Worm (Caenorhabditis elegans) whole organism, young adult: Measurements from ENCODE around the gene B0024.15.

Experiments
- F10E7.11 ChIP-seq: sonication (generic microtip); optimal IDR thresholded peaks from 2 replicates; lab custom pipeline; 2017; ENCODE audit warnings: mild to moderate bottlenecking, missing genetic modification characterization, moderate library complexity, missing compliant biosample characterization
- F57C9.4 ChIP-seq: sonication (generic microtip); optimal IDR thresholded peaks from 2 replicates; lab custom pipeline; 2017; ENCODE audit warnings: mild to moderate bottlenecking, missing genetic modification characterization, missing compliant biosample characterization
- T07F8.4 ChIP-seq: sonication (generic microtip); optimal IDR thresholded peaks from 2 replicates; lab custom pipeline; 2016; ENCODE audit warnings: mild to moderate bottlenecking, missing genetic modification characterization, moderate library complexity, missing compliant biosample characterization
- Y53G8AR.9 ChIP-seq: fragments of 200-800 bp; sonication (Bioruptor generic); conservative IDR thresholded peaks from 2 replicates; pipeline ENCODE4 v1.3.6; 2022; ENCODE audit warnings: missing genetic modification reagents, missing genetic modification characterization, missing compliant biosample characterization
- ama-1 ChIP-seq, 3 experiments: fragments of 150-350 bp in 1 of 3; sonication (generic microtip) in 2 of 3; optimal IDR thresholded peaks; 2 replicates each; lab custom pipeline; 2014 to 2018; ENCODE audit warnings: missing biosample characterization in 2 of 3, missing genetic modification characterization in 2 of 3, missing genetic modification reagents in 2 of 3
- bed-1 ChIP-seq: fragments of 200-800 bp; sonication (Bioruptor generic); IDR thresholded peaks from 2 replicates; pipeline ENCODE4 v1.3.6; 2022; ENCODE audit warnings: missing genetic modification reagents, missing genetic modification characterization, missing compliant biosample characterization
- ccch-3 ChIP-seq: fragments of 200-800 bp; sonication (Bioruptor generic); optimal IDR thresholded peaks from 2 replicates; lab custom pipeline; 2018; ENCODE audit warnings: mild to moderate bottlenecking, missing genetic modification characterization, missing compliant biosample characterization
- cebp-1 ChIP-seq, 2 experiments: fragments of 200-800 bp in 1 of 2; sonication (Bioruptor generic) in 1 of 2; sonication (generic microtip) in 1 of 2; IDR thresholded peaks in 1 of 2; optimal IDR thresholded peaks in 1 of 2; 2 replicates each; pipeline versions ENCODE4 v1.3.6 to Lab custom; 2017 to 2022; ENCODE audit warnings: missing compliant biosample characterization in 2 of 2, missing genetic modification characterization in 2 of 2, mild to moderate bottlenecking in 1 of 2, missing genetic modification reagents in 1 of 2, moderate library complexity in 1 of 2
- ceh-100 ChIP-seq: fragments of 200-800 bp; sonication (Bioruptor generic); IDR thresholded peaks from 2 replicates; pipeline ENCODE4 v1.3.6; 2022; ENCODE audit warnings: missing genetic modification reagents, missing genetic modification characterization, missing compliant biosample characterization
- ceh-40 ChIP-seq: fragments of 200-800 bp; sonication (Bioruptor generic); IDR thresholded peaks from 2 replicates; pipeline ENCODE4 v1.3.6; 2022; ENCODE audit warnings: missing genetic modification characterization, missing compliant biosample characterization
- ceh-58 ChIP-seq: fragments of 200-800 bp; sonication (Bioruptor generic); IDR thresholded peaks from 2 replicates; pipeline ENCODE4 v1.3.6; 2022; ENCODE audit warnings: missing genetic modification characterization, missing compliant biosample characterization
- ceh-79 ChIP-seq: sonication (generic microtip); optimal IDR thresholded peaks from 2 replicates; lab custom pipeline; 2017; ENCODE audit warnings: mild to moderate bottlenecking, missing genetic modification characterization, missing compliant biosample characterization
- chd-7 ChIP-seq: sonication (generic microtip); optimal IDR thresholded peaks from 2 replicates; lab custom pipeline; 2016; ENCODE audit warnings: mild to moderate bottlenecking, missing genetic modification characterization, moderate library complexity, missing compliant biosample characterization
- dpff-1 ChIP-seq: sonication (generic microtip); optimal IDR thresholded peaks from 2 replicates; lab custom pipeline; 2017; ENCODE audit warnings: mild to moderate bottlenecking, missing genetic modification characterization, missing compliant biosample characterization
- egl-18 ChIP-seq: fragments of 200-800 bp; sonication (Bioruptor generic); IDR thresholded peaks from 2 replicates; pipeline ENCODE4 v1.3.6; 2022; ENCODE audit warnings: missing genetic modification reagents, missing genetic modification characterization, missing compliant biosample characterization
- egrh-3 ChIP-seq: fragments of 200-800 bp; sonication (Bioruptor generic); IDR thresholded peaks from 2 replicates; pipeline ENCODE4 v1.3.6; 2022; ENCODE audit warnings: missing genetic modification reagents, missing genetic modification characterization, missing compliant biosample characterization
- gei-17 ChIP-seq: fragments of 200-800 bp; sonication (Bioruptor generic); optimal IDR thresholded peaks from 2 replicates; lab custom pipeline; 2018; ENCODE audit warnings: mild to moderate bottlenecking, missing genetic modification characterization, missing compliant biosample characterization
- hrde-1 ChIP-seq: sonication (generic microtip); optimal IDR thresholded peaks from 2 replicates; lab custom pipeline; 2016; ENCODE audit warnings: missing genetic modification characterization, mild to moderate bottlenecking, missing compliant biosample characterization, moderate library complexity, missing genotype, missing genetic modification reagents, borderline replicate concordance
- hsf-1 ChIP-seq: fragments of 200-800 bp; sonication (Bioruptor generic); IDR thresholded peaks from 2 replicates; pipeline ENCODE4 v1.3.6; 2022; ENCODE audit warnings: missing genetic modification reagents, missing genetic modification characterization, missing compliant biosample characterization
- let-607 ChIP-seq, 2 experiments: fragments of 200-800 bp in 1 of 2; sonication (Bioruptor generic) in 1 of 2; sonication (generic microtip) in 1 of 2; optimal IDR thresholded peaks; 2 replicates each; lab custom pipeline; 2016 to 2018; ENCODE audit warnings: mild to moderate bottlenecking in 2 of 2, missing compliant biosample characterization in 2 of 2, missing genetic modification characterization in 2 of 2, moderate library complexity in 2 of 2, missing genotype in 1 of 2
- lin-35 ChIP-seq, 3 experiments: fragments of 150-350 bp in 2 of 3; sonication (generic microtip) in 1 of 3; optimal IDR thresholded peaks; 2 replicates each; lab custom pipeline; 2014 to 2018; ENCODE audit warnings: missing biosample characterization in 3 of 3, missing genetic modification characterization in 3 of 3, missing genetic modification reagents in 3 of 3
- lin-40 ChIP-seq: sonication (generic microtip); optimal IDR thresholded peaks from 2 replicates; lab custom pipeline; 2016; ENCODE audit warnings: missing genetic modification characterization, mild to moderate bottlenecking, missing compliant biosample characterization, missing genotype, missing genetic modification reagents
- madf-10 ChIP-seq: sonication (generic microtip); optimal IDR thresholded peaks from 2 replicates; lab custom pipeline; 2016; ENCODE audit warnings: mild to moderate bottlenecking, missing genetic modification characterization, missing compliant biosample characterization
- madf-3 ChIP-seq: fragments of 200-800 bp; sonication (Bioruptor generic); IDR thresholded peaks from 2 replicates; pipeline ENCODE4 v1.3.6; 2022; ENCODE audit warnings: missing genetic modification reagents, missing genetic modification characterization, missing compliant biosample characterization
- madf-8 ChIP-seq: fragments of 200-800 bp; sonication (Bioruptor generic); conservative IDR thresholded peaks from 2 replicates; pipeline ENCODE4 v1.3.6; 2022; ENCODE audit warnings: missing genetic modification reagents, missing genetic modification characterization, missing compliant biosample characterization
- mcd-1 ChIP-seq: fragments of 200-800 bp; sonication (Bioruptor generic); IDR thresholded peaks from 2 replicates; pipeline ENCODE4 v1.3.6; 2022; ENCODE audit warnings: missing genetic modification reagents, missing genetic modification characterization, missing compliant biosample characterization
- mes-4 ChIP-seq: sonication (generic microtip); optimal IDR thresholded peaks from 2 replicates; lab custom pipeline; 2016; ENCODE audit warnings: missing genotype, missing genetic modification characterization, missing compliant biosample characterization
- nhr-80 ChIP-seq: sonication (generic microtip); optimal IDR thresholded peaks from 2 replicates; lab custom pipeline; 2016; ENCODE audit warnings: missing genetic modification characterization, missing compliant biosample characterization
- pha-4 ChIP-seq: fragments of 150-350 bp; sonication (generic microtip); optimal IDR thresholded peaks from 2 replicates; lab custom pipeline; 2014; ENCODE audit warnings: missing biosample characterization, missing genetic modification reagents, missing genetic modification characterization
- rpc-1 ChIP-seq, 2 experiments: fragments of 150-350 bp in 1 of 2; sonication (generic microtip) in 1 of 2; optimal IDR thresholded peaks; 2 replicates each; lab custom pipeline; 2014 to 2018; ENCODE audit warnings: missing biosample characterization in 1 of 2, missing genetic modification characterization in 1 of 2, missing genetic modification reagents in 1 of 2, missing genotype in 1 of 2
- snpc-4 ChIP-seq, 5 experiments: fragments of 150-350 bp in 1 of 5; sonication (generic microtip) in 4 of 5; optimal IDR thresholded peaks; 2 replicates each; lab custom pipeline; 2014 to 2018; ENCODE audit warnings: missing genetic modification characterization in 5 of 5, missing biosample characterization in 3 of 5, antibody characterized with exemption in 2 of 5, mild to moderate bottlenecking in 2 of 5, missing compliant biosample characterization in 2 of 5, missing genotype in 2 of 5, moderate library complexity in 2 of 5, missing genetic modification reagents in 1 of 5
- somi-1 ChIP-seq: fragments of 200-800 bp; sonication (Bioruptor generic); optimal IDR thresholded peaks from 2 replicates; lab custom pipeline; 2018; ENCODE audit warnings: mild to moderate bottlenecking, missing genetic modification characterization, missing compliant biosample characterization
- sptf-2 ChIP-seq: fragments of 200-800 bp; sonication (Bioruptor generic); optimal IDR thresholded peaks from 2 replicates; lab custom pipeline; 2018; ENCODE audit warnings: mild to moderate bottlenecking, missing genetic modification characterization, missing compliant biosample characterization
- tbp1 ChIP-seq: fragments of 200-800 bp; sonication (Bioruptor generic); optimal IDR thresholded peaks from 2 replicates; lab custom pipeline; 2018; ENCODE audit warnings: mild to moderate bottlenecking, missing genetic modification characterization, missing compliant biosample characterization
- tbx-9 ChIP-seq: sonication (generic microtip); optimal IDR thresholded peaks from 2 replicates; lab custom pipeline; 2016; ENCODE audit warnings: borderline replicate concordance, missing genetic modification characterization, inconsistent platforms, missing compliant biosample characterization
- unc-62 ChIP-seq: fragments of 150-350 bp; optimal IDR thresholded peaks from 2 replicates; lab custom pipeline; 2014; ENCODE audit warnings: missing biosample characterization, missing genetic modification reagents, missing genetic modification characterization
- xnd-1 ChIP-seq: sonication (generic microtip); optimal IDR thresholded peaks from 2 replicates; lab custom pipeline; 2016; ENCODE audit warnings: missing genotype, missing genetic modification reagents, missing genetic modification characterization, missing compliant biosample characterization
- ztf-18 ChIP-seq: sonication (generic microtip); optimal IDR thresholded peaks from 2 replicates; lab custom pipeline; 2016; ENCODE audit warnings: missing genotype, mild to moderate bottlenecking, missing genetic modification characterization, missing compliant biosample characterization
- ztf-22 ChIP-seq: fragments of 200-800 bp; sonication (Bioruptor generic); optimal IDR thresholded peaks from 2 replicates; lab custom pipeline; 2018; ENCODE audit warnings: mild to moderate bottlenecking, missing genetic modification characterization, moderate library complexity, missing compliant biosample characterization

The B0024.15 gene

ce11 chrV:10255005-10255472 is 34.8 kb upstream of the B0024.15 start, which contains the start of gene rop-1:
Gene rop-1 (minus strand): TSS chrV:10255055.
- peak; percentile 42 for TF ChIP-seq unc-62 (GFP tag; lab: Kevin White, UChicago)
- TF ChIP-seq xnd-1 = no peak
- TF ChIP-seq snpc-4 (GFP tag; optimal IDR thresholded peaks at IDR 0.05; lab: Kevin White, UChicago) = no peak
- peak in 1 of 4 experiments; percentile 8 for TF ChIP-seq snpc-4 (tag; optimal IDR thresholded peaks at IDR 0.05; lab: Kevin White, UChicago)
- no peak for TF ChIP-seq sptf-2 (GFP tag; lab: Kevin White, UChicago)
- TF ChIP-seq nhr-80 (tag; lab: Kevin White, UChicago) = peak; percentile 38
- no peak for TF ChIP-seq madf-3 (GFP tag; lab: Robert Waterston, UW)
- no peak for TF ChIP-seq rpc-1 (optimal IDR thresholded peaks at IDR 0.05; lab: Kevin White, UChicago)
- no peak for TF ChIP-seq rpc-1 (tag; optimal IDR thresholded peaks at IDR 0.05; lab: Kevin White, UChicago)
- TF ChIP-seq cebp-1 (GFP tag; IDR thresholded peaks at IDR 0.05; lab: Robert Waterston, UW) = 0 out of 2 replicates have a peak, but pooled peaks have one; percentile 31
- TF ChIP-seq cebp-1 (tag; optimal IDR thresholded peaks at IDR 0.05; lab: Kevin White, UChicago) = peak; percentile 87

- TF ChIP-seq cebp-1 (GFP tag; IDR thresholded peaks at IDR 0.05; lab: Robert Waterston, UW) (no peak), cebp-1 (tag; optimal IDR thresholded peaks at IDR 0.05; lab: Kevin White, UChicago) (peak; percentile 32), ceh-58 (GFP tag; lab: Robert Waterston, UW) (no peak), mes-4 (tag; lab: Kevin White, UChicago) (no peak), pha-4 (tag; lab: Kevin White, UChicago) (peak; percentile 31), chd-7 (tag; lab: Kevin White, UChicago) (no peak), nhr-80 (tag; lab: Kevin White, UChicago) (peak; percentile 91)
- TF ChIP-seq, all 124 proteins: peak for 3
Observed at ce11 chrV:10256050-10256449, 33.8 kb upstream of the B0024.15 start, which contains the start of gene nhr-232. Gene nhr-232 (plus strand): TSS chrV:10256170.

- TF ChIP-seq tbp1 (no peak), ccch-3 (GFP tag; lab: Kevin White, UChicago) (no peak), dpff-1 (tag; lab: Kevin White, UChicago) (no peak), egl-18 (no peak), madf-10 (tag; lab: Kevin White, UChicago) (no peak), ceh-100 (GFP tag; lab: Robert Waterston, UW) (no peak), bed-1 (GFP tag; lab: Robert Waterston, UW) (no peak), hrde-1 (no peak), unc-62 (GFP tag; lab: Kevin White, UChicago) (no peak), gei-17 (GFP tag; lab: Kevin White, UChicago) (no peak), somi-1 (GFP tag; lab: Kevin White, UChicago) (no peak), ceh-79 (tag; lab: Kevin White, UChicago) (no peak), let-607 (tag; optimal IDR thresholded peaks at IDR 0.05; lab: Kevin White, UChicago) (no peak), F57C9.4 (tag; lab: Kevin White, UChicago) (no peak), ztf-18 (tag; lab: Kevin White, UChicago) (no peak), lin-35 (GFP tag; optimal IDR thresholded peaks at IDR 0.05; lab: Kevin White, UChicago) (no peak), ztf-22 (GFP tag; lab: Kevin White, UChicago) (no peak), mcd-1 (GFP tag; lab: Robert Waterston, UW) (no peak), nhr-80 (tag; lab: Kevin White, UChicago) (no peak), ama-1 (optimal IDR thresholded peaks at IDR 0.05; lab: Kevin White, UChicago) (no peak), ama-1 (GFP tag; optimal IDR thresholded peaks at IDR 0.05; lab: Kevin White, UChicago) (no peak)
- TF ChIP-seq, all 124 proteins: peak for 0
Observed at ce11 chrV:10260460-10260859, 29.4 kb upstream of the B0024.15 start, which contains the start of gene sri-18. Gene sri-18 (minus strand): TSS chrV:10260560.

ce11 chrV:10265019-10265418 is 24.8 kb upstream of the B0024.15 start:
- TF ChIP-seq ceh-40 (GFP tag; lab: Robert Waterston, UW) = no peak
- no peak for TF ChIP-seq dpff-1 (tag; lab: Kevin White, UChicago)
- no peak for TF ChIP-seq egrh-3 (GFP tag; lab: Robert Waterston, UW)
- TF ChIP-seq tbx-9 = no peak
- no peak for TF ChIP-seq T07F8.4 (tag; lab: Kevin White, UChicago)
- no peak for TF ChIP-seq ztf-18 (tag; lab: Kevin White, UChicago)
- TF ChIP-seq lin-40 (tag; lab: Kevin White, UChicago) = no peak
- TF ChIP-seq madf-8 (GFP tag; lab: Robert Waterston, UW) = no peak
- no peak for TF ChIP-seq F10E7.11 (tag; lab: Kevin White, UChicago)
- no peak for TF ChIP-seq hsf-1
- TF ChIP-seq Y53G8AR.9 (GFP tag; lab: Robert Waterston, UW) = no peak
